Worm (Caenorhabditis elegans): ENCODE measurements around the gene glb-33.

glb-33 gene

DNA sequence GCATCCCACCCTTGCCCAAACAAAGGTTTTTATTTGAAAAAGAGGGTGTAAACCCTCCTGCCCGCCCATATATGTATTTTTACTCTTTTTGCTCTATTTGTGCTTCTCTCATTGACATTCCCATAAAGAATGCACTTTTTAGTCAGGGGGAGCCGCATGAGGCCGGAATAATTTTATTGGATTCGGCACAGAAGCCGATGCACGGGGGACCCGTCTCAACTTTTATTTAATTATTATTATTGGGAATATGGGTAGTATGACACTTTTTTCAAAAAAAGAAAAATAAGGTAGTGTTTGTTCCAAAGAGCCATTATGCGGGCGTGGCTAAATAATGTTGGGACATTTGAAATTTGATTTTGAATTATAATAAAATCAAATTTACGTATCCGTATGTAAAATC, 10.1 kb downstream of the glb-33 start:
- TF ChIP-seq dmd-4 (tag; optimal IDR thresholded peaks at IDR 0.05) = no peak
- no peak for TF ChIP-seq F13H6.1 (tag; optimal IDR thresholded peaks at IDR 0.05)
- TF ChIP-seq nhr-129 (tag; optimal IDR thresholded peaks at IDR 0.05) = no peak
- no peak for TF ChIP-seq sma-9 (GFP tag; optimal IDR thresholded peaks at IDR 0.05)
- TF ChIP-seq sma-9 (tag; optimal IDR thresholded peaks at IDR 0.05) = no peak

ce11 chrV:1364346-1364745, 12.4 kb downstream of the glb-33 start:
- TF ChIP-seq unc-55 (GFP tag; optimal IDR thresholded peaks at IDR 0.05) (peak; percentile 18), zag-1 (tag; optimal IDR thresholded peaks at IDR 0.05) (peak; percentile 63), unc-39 (tag; optimal IDR thresholded peaks at IDR 0.05) (no peak), mab-5 (tag; optimal IDR thresholded peaks at IDR 0.05) (peak; percentile 10), nhr-10 (tag; optimal IDR thresholded peaks at IDR 0.05) (no peak), lsy-2 (tag; optimal IDR thresholded peaks at IDR 0.05) (peak in 1 of 2 experiments; percentile 13), mdl-1 (tag; optimal IDR thresholded peaks at IDR 0.05) (no peak), Y55F3AM.14 (GFP tag; optimal IDR thresholded peaks at IDR 0.05) (peak; percentile 40), lin-13 (GFP tag; optimal IDR thresholded peaks at IDR 0.05) (no peak), elt-3 (tag; optimal IDR thresholded peaks at IDR 0.05) (no peak)

DNA sequence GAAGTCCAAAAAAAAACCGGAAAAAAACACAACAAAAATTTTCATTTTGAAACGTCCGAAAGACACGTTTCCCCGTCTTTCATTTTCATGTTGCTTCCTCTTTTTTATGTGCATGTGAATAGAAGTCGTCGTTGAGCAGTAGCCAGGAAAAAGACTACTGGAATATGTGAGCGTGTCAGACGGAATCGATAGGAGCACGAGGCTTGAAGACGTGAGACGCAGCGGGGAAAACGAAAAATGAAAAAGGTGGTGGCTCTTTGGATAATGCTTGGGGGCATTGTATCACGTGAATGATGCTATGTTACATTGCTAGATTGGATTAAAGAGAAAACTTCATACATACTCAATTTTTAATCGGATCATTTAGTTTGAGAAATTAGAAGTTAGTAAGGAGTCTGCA, 14.2 kb downstream of the glb-33 start:
- TF ChIP-seq nhr-12 (tag; optimal IDR thresholded peaks at IDR 0.05) (no peak), mdl-1 (tag; optimal IDR thresholded peaks at IDR 0.05) (peak; percentile 23 to 76), sem-4 (tag; optimal IDR thresholded peaks at IDR 0.05) (peak; percentile 15), lsy-2 (tag; optimal IDR thresholded peaks at IDR 0.05) (peak in 1 of 2 experiments; percentile 66), C34F6.9 (tag; optimal IDR thresholded peaks at IDR 0.05) (peak; percentile 82), zag-1 (tag; optimal IDR thresholded peaks at IDR 0.05) (peak; percentile 21), ama-1 (optimal IDR thresholded peaks at IDR 0.05) (no peak), nhr-129 (tag; optimal IDR thresholded peaks at IDR 0.05) (peak; percentile 72), nhr-25 (tag; optimal IDR thresholded peaks at IDR 0.05) (no peak), aly-2 (tag; optimal IDR thresholded peaks at IDR 0.05) (no peak), sma-9 (GFP tag; optimal IDR thresholded peaks at IDR 0.05) (peak; percentile 42), sma-9 (tag; optimal IDR thresholded peaks at IDR 0.05) (no peak), fos-1 (tag; optimal IDR thresholded peaks at IDR 0.05) (peak; percentile 0), lin-11 (tag; optimal IDR thresholded peaks at IDR 0.05) (peak; percentile 2), crh-2 (tag; optimal IDR thresholded peaks at IDR 0.05) (peak; percentile 73), sma-3 (GFP tag; optimal IDR thresholded peaks at IDR 0.05) (no peak), unc-55 (GFP tag; optimal IDR thresholded peaks at IDR 0.05) (peak; percentile 60)

ce11 chrV:1368138-1368537, 16.2 kb downstream of the glb-33 start:
- TF ChIP-seq elt-1 (tag; optimal IDR thresholded peaks at IDR 0.05) (no peak), ztf-11 (tag; optimal IDR thresholded peaks at IDR 0.05) (no peak), nhr-12 (tag; optimal IDR thresholded peaks at IDR 0.05) (no peak), elt-3 (tag; optimal IDR thresholded peaks at IDR 0.05) (no peak), skn-1 (tag; optimal IDR thresholded peaks at IDR 0.05) (no peak), mbf-1 (tag; optimal IDR thresholded peaks at IDR 0.05) (no peak), Y55F3AM.14 (GFP tag; optimal IDR thresholded peaks at IDR 0.05) (no peak), R02D3.7 (tag; optimal IDR thresholded peaks at IDR 0.05) (no peak), nhr-129 (tag; optimal IDR thresholded peaks at IDR 0.05) (no peak), egl-27 (tag; optimal IDR thresholded peaks at IDR 0.05) (no peak), nhr-6 (tag; optimal IDR thresholded peaks at IDR 0.05) (no peak), unc-62 (GFP tag; optimal IDR thresholded peaks at IDR 0.05) (no peak)

ce11 chrV:1370914-1371313, 19.0 kb downstream of the glb-33 start, which contains the start of gene snt-3:
snt-3 (minus strand) TSS chrV:1371014.
- TF ChIP-seq nhr-77 (tag; optimal IDR thresholded peaks at IDR 0.05) = no peak
- no peak for TF ChIP-seq R02D3.7 (tag; optimal IDR thresholded peaks at IDR 0.05)
- TF ChIP-seq aly-2 (tag; optimal IDR thresholded peaks at IDR 0.05) = no peak
- no peak for TF ChIP-seq lin-11 (tag; optimal IDR thresholded peaks at IDR 0.05)
- no peak for TF ChIP-seq nhr-11 (tag; optimal IDR thresholded peaks at IDR 0.05)
- no peak for TF ChIP-seq snpc-4 (tag; optimal IDR thresholded peaks at IDR 0.05)
- no peak for TF ChIP-seq lin-39 (tag; optimal IDR thresholded peaks at IDR 0.05)
- no peak for TF ChIP-seq crh-2 (tag; optimal IDR thresholded peaks at IDR 0.05)
- no peak for TF ChIP-seq nhr-21 (tag; optimal IDR thresholded peaks at IDR 0.05)

Data from whole organism, L2 larva.